Fruit fly (Drosophila melanogaster) whole organism, embryonic: ENCODE results near the gene CG6695.

ENCODE experiments used
- B-H2 ChIP-seq: fragments of 200-800 bp; sonication (Bioruptor generic); optimal IDR thresholded peaks from 2 replicates; lab custom pipeline; 2018; ENCODE audit warnings: missing biosample characterization, mild to moderate bottlenecking, missing genetic modification characterization
- CG10462 ChIP-seq: fragments of 200-800 bp; sonication (Bioruptor generic); optimal IDR thresholded peaks from 2 replicates; lab custom pipeline; 2016; ENCODE audit warnings: missing biosample characterization, missing genetic modification characterization
- CG10565 ChIP-seq: fragments of 200-800 bp; sonication (Bioruptor generic); optimal IDR thresholded peaks from 3 replicates; lab custom pipeline; 2016; ENCODE audit warnings: missing biosample characterization, mild to moderate bottlenecking, missing genetic modification characterization
- CG11696 ChIP-seq: fragments of 200-800 bp; sonication (Bioruptor generic); IDR thresholded peaks from 2 replicates; pipeline ENCODE4 v1.3.6; 2022; ENCODE audit warnings: missing biosample characterization, missing genetic modification characterization
- CG11723 ChIP-seq: fragments of 200-800 bp; sonication (Bioruptor generic); optimal IDR thresholded peaks from 2 replicates; lab custom pipeline; 2017; ENCODE audit warnings: missing biosample characterization, mild to moderate bottlenecking, missing genetic modification characterization
- CG12391 ChIP-seq: fragments of 200-800 bp; sonication (Bioruptor generic); optimal IDR thresholded peaks from 3 replicates; lab custom pipeline; 2018; ENCODE audit warnings: missing biosample characterization, mild to moderate bottlenecking, missing genetic modification characterization, moderate library complexity
- CG1602 ChIP-seq: fragments of 200-800 bp; sonication (Bioruptor generic); optimal IDR thresholded peaks from 3 replicates; lab custom pipeline; 2016; ENCODE audit warnings: missing biosample characterization, missing genetic modification characterization
- CG17359 ChIP-seq: fragments of 200-800 bp; sonication (Bioruptor generic); optimal IDR thresholded peaks from 3 replicates; lab custom pipeline; 2018; ENCODE audit warnings: missing biosample characterization, mild to moderate bottlenecking, missing genetic modification characterization, moderate library complexity
- CG17802 ChIP-seq: fragments of 200-800 bp; sonication (Bioruptor generic); optimal IDR thresholded peaks from 2 replicates; lab custom pipeline; 2018; ENCODE audit warnings: missing biosample characterization, mild to moderate bottlenecking, missing genetic modification characterization, moderate library complexity
- CG18619 ChIP-seq: fragments of 200-800 bp; sonication (Bioruptor generic); optimal IDR thresholded peaks from 3 replicates; lab custom pipeline; 2017; ENCODE audit warnings: missing biosample characterization, mild to moderate bottlenecking, missing genetic modification characterization
- CG2202 ChIP-seq: fragments of 200-800 bp; sonication (Bioruptor generic); optimal IDR thresholded peaks from 2 replicates; lab custom pipeline; 2018; ENCODE audit warnings: missing biosample characterization, mild to moderate bottlenecking, missing genetic modification characterization
- CG3065 ChIP-seq: fragments of 200-800 bp; sonication (Bioruptor generic); optimal IDR thresholded peaks from 2 replicates; lab custom pipeline; 2016; ENCODE audit warnings: missing biosample characterization, missing genetic modification characterization
- CG32532 ChIP-seq: fragments of 200-800 bp; sonication (Bioruptor generic); IDR thresholded peaks from 2 replicates; pipeline ENCODE4 v1.3.6; 2022; ENCODE audit warnings: missing biosample characterization, missing genetic modification characterization
- CG3407 ChIP-seq: fragments of 200-800 bp; sonication (Bioruptor generic); optimal IDR thresholded peaks from 2 replicates; lab custom pipeline; 2018; ENCODE audit warnings: missing biosample characterization, mild to moderate bottlenecking, missing genetic modification characterization
- CG3726 ChIP-seq: fragments of 200-800 bp; sonication (Bioruptor generic); IDR thresholded peaks from 3 replicates; pipeline ENCODE4, ENCODE4 v1.3.6; 2022; ENCODE audit warnings: missing biosample characterization, missing genetic modification characterization
- CG3838 ChIP-seq: fragments of 200-800 bp; sonication (Bioruptor generic); optimal IDR thresholded peaks from 3 replicates; lab custom pipeline; 2016; ENCODE audit warnings: missing biosample characterization, missing genetic modification characterization
- CG4282 ChIP-seq: fragments of 200-800 bp; sonication (Bioruptor generic); optimal IDR thresholded peaks from 2 replicates; lab custom pipeline; 2016; ENCODE audit warnings: missing biosample characterization, missing genetic modification characterization
- CG4730 ChIP-seq: fragments of 200-800 bp; sonication (Bioruptor generic); IDR thresholded peaks from 2 replicates; pipeline ENCODE4 v1.3.6; 2022; ENCODE audit warnings: missing biosample characterization, missing genetic modification characterization
- CG5953 ChIP-seq: fragments of 200-800 bp; sonication (Bioruptor generic); IDR thresholded peaks from 2 replicates; pipeline ENCODE4 v1.3.6; 2022; ENCODE audit warnings: missing biosample characterization, missing genetic modification characterization
- CG7963 ChIP-seq: fragments of 200-800 bp; sonication (Bioruptor generic); IDR thresholded peaks from 3 replicates; pipeline ENCODE4 v1.3.6; 2022; ENCODE audit warnings: missing biosample characterization, missing genetic modification characterization; ENCODE audit not compliant: partially characterized antibody
- CG9215 ChIP-seq: fragments of 200-800 bp; sonication (Bioruptor generic); IDR thresholded peaks from 2 replicates; pipeline ENCODE4 v1.3.6; 2022; ENCODE audit warnings: missing biosample characterization, missing genetic modification characterization
- D ChIP-seq, 2 experiments: fragments of 200-800 bp in 1 of 2; fragments of >200 bp in 1 of 2; sonication (Bioruptor generic) in 1 of 2; optimal IDR thresholded peaks; 2 replicates in 1 of 2; 3 replicates in 1 of 2; lab custom pipeline; 2017; ENCODE audit warnings: mild to moderate bottlenecking in 1 of 2, missing biosample characterization in 1 of 2, missing genetic modification characterization in 1 of 2, missing genetic modification reagents in 1 of 2
- Dbx ChIP-seq: fragments of 200-800 bp; sonication (Bioruptor generic); IDR thresholded peaks from 3 replicates; pipeline ENCODE4 v1.3.6; 2022; ENCODE audit warnings: missing biosample characterization, missing genetic modification characterization
- Dll ChIP-seq: fragments of 200-800 bp; sonication (Bioruptor generic); IDR thresholded peaks from 4 replicates; pipeline ENCODE4 v1.3.6; 2022; ENCODE audit warnings: missing biosample characterization, missing genetic modification characterization; ENCODE audit not compliant: partially characterized antibody
- Dp ChIP-seq: fragments of 200-800 bp; sonication (Bioruptor generic); optimal IDR thresholded peaks from 2 replicates; lab custom pipeline; 2018; ENCODE audit warnings: missing biosample characterization, mild to moderate bottlenecking, missing genetic modification characterization, moderate library complexity
- Fer1 ChIP-seq: fragments of 200-800 bp; sonication (Bioruptor generic); optimal IDR thresholded peaks from 2 replicates; lab custom pipeline; 2017; ENCODE audit warnings: missing biosample characterization, mild to moderate bottlenecking, missing genetic modification characterization
- Gsc ChIP-seq: fragments of 200-800 bp; sonication (Bioruptor generic); IDR thresholded peaks from 2 replicates; pipeline ENCODE4 v1.3.6; 2022; ENCODE audit warnings: missing biosample characterization, missing genetic modification characterization
- HLH54F ChIP-seq: fragments of 200-800 bp; sonication (Bioruptor generic); optimal IDR thresholded peaks from 3 replicates; lab custom pipeline; 2016; ENCODE audit warnings: missing biosample characterization, missing genetic modification characterization
- Hmr ChIP-seq: fragments of 200-800 bp; sonication (Bioruptor generic); optimal IDR thresholded peaks from 3 replicates; lab custom pipeline; 2017; ENCODE audit warnings: mild to moderate bottlenecking, missing biosample characterization, missing genetic modification reagents, missing genetic modification characterization
- Hmx ChIP-seq: fragments of 200-800 bp; sonication (Bioruptor generic); optimal IDR thresholded peaks from 2 replicates; lab custom pipeline; 2016; ENCODE audit warnings: missing biosample characterization, missing genetic modification characterization
- NFAT ChIP-seq: fragments of 200-800 bp; sonication (Bioruptor generic); IDR thresholded peaks from 2 replicates; pipeline ENCODE4 v1.3.6; 2022; ENCODE audit warnings: missing biosample characterization, missing genetic modification characterization
- Tbp ChIP-seq: fragments of >200 bp; optimal IDR thresholded peaks from 2 replicates; lab custom pipeline; 2018; ENCODE audit warnings: missing biosample characterization, missing genetic modification characterization
- aop ChIP-seq: fragments of 200-800 bp; sonication (Bioruptor generic); IDR thresholded peaks from 2 replicates; pipeline ENCODE4 v1.3.6; 2022; ENCODE audit warnings: missing biosample characterization, missing genetic modification characterization
- ase ChIP-seq: fragments of 200-800 bp; sonication (Bioruptor generic); IDR thresholded peaks from 3 replicates; pipeline ENCODE4 v1.3.6; 2022; ENCODE audit warnings: missing biosample characterization, missing genetic modification characterization
- ash1 ChIP-seq: fragments of 200-800 bp; sonication (Bioruptor generic); optimal IDR thresholded peaks from 2 replicates; lab custom pipeline; 2018; ENCODE audit warnings: missing biosample characterization, mild to moderate bottlenecking, missing genetic modification characterization
- chm ChIP-seq: fragments of 200-800 bp; sonication (Bioruptor generic); IDR thresholded peaks from 2 replicates; pipeline ENCODE4 v1.3.6; 2022; ENCODE audit warnings: missing biosample characterization, missing genetic modification characterization
- dmrt99B ChIP-seq: fragments of 200-800 bp; sonication (Bioruptor generic); optimal IDR thresholded peaks from 2 replicates; lab custom pipeline; 2018; ENCODE audit warnings: missing biosample characterization, mild to moderate bottlenecking, missing genetic modification characterization, moderate library complexity
- en ChIP-seq: fragments of 200-800 bp; sonication (Bioruptor generic); optimal IDR thresholded peaks from 2 replicates; lab custom pipeline; 2016; ENCODE audit warnings: missing biosample characterization, missing genetic modification characterization
- fd102C ChIP-seq: fragments of 200-800 bp; sonication (Bioruptor generic); optimal IDR thresholded peaks from 2 replicates; lab custom pipeline; 2018; ENCODE audit warnings: missing biosample characterization, mild to moderate bottlenecking, missing genetic modification characterization, moderate library complexity
- fd3F ChIP-seq: fragments of 200-800 bp; sonication (Bioruptor generic); optimal IDR thresholded peaks from 2 replicates; lab custom pipeline; 2018; ENCODE audit warnings: missing biosample characterization, mild to moderate bottlenecking, missing genetic modification characterization, moderate library complexity
- gcm ChIP-seq: fragments of 200-800 bp; sonication (Bioruptor generic); optimal IDR thresholded peaks from 2 replicates; lab custom pipeline; 2019; ENCODE audit warnings: missing biosample characterization, mild to moderate bottlenecking, missing genetic modification characterization, moderate library complexity
- gro ChIP-seq: fragments of 200-800 bp; sonication (Bioruptor generic); optimal IDR thresholded peaks from 2 replicates; lab custom pipeline; 2016; ENCODE audit warnings: missing biosample characterization, missing genetic modification characterization
- jigr1 ChIP-seq: fragments of 200-800 bp; sonication (Bioruptor generic); IDR thresholded peaks from 3 replicates; pipeline ENCODE4 v1.3.6; 2022; ENCODE audit warnings: missing biosample characterization, missing genetic modification characterization
- jing ChIP-seq: fragments of 200-800 bp; sonication (Bioruptor generic); optimal IDR thresholded peaks from 2 replicates; lab custom pipeline; 2018; ENCODE audit warnings: missing biosample characterization, mild to moderate bottlenecking, missing genetic modification characterization
- kay ChIP-seq: fragments of 200-800 bp; sonication (Bioruptor generic); optimal IDR thresholded peaks from 2 replicates; lab custom pipeline; 2016; ENCODE audit warnings: missing biosample characterization, missing genetic modification characterization
- ken ChIP-seq: fragments of 200-800 bp; sonication (Bioruptor generic); IDR thresholded peaks from 3 replicates; pipeline ENCODE4 v1.3.6; 2022; ENCODE audit warnings: missing biosample characterization, missing genetic modification characterization
- pfk ChIP-seq: fragments of 200-800 bp; sonication (Bioruptor generic); optimal IDR thresholded peaks from 2 replicates; lab custom pipeline; 2018; ENCODE audit warnings: missing biosample characterization, mild to moderate bottlenecking, missing genetic modification characterization, moderate library complexity
- ssp ChIP-seq: fragments of 200-800 bp; sonication (Bioruptor generic); IDR thresholded peaks from 2 replicates; pipeline ENCODE4 v1.3.6; 2022; ENCODE audit warnings: missing biosample characterization, missing genetic modification characterization
- tgo ChIP-seq: fragments of 200-800 bp; sonication (Bioruptor generic); IDR thresholded peaks from 3 replicates; pipeline ENCODE4 v1.3.6; 2022; ENCODE audit warnings: missing biosample characterization, missing genetic modification characterization
- tin ChIP-seq: fragments of 200-800 bp; sonication (Bioruptor generic); optimal IDR thresholded peaks from 3 replicates; lab custom pipeline; 2016; ENCODE audit warnings: missing biosample characterization, missing genetic modification characterization
- yki ChIP-seq: fragments of >200 bp; optimal IDR thresholded peaks from 3 replicates; lab custom pipeline; 2018
- zen2 ChIP-seq: fragments of 200-800 bp; sonication (Bioruptor generic); IDR thresholded peaks from 3 replicates; pipeline ENCODE4 v1.3.6; 2022; ENCODE audit warnings: missing biosample characterization, missing genetic modification characterization; ENCODE audit not compliant: partially characterized antibody

The CG6695 gene

DNA sequence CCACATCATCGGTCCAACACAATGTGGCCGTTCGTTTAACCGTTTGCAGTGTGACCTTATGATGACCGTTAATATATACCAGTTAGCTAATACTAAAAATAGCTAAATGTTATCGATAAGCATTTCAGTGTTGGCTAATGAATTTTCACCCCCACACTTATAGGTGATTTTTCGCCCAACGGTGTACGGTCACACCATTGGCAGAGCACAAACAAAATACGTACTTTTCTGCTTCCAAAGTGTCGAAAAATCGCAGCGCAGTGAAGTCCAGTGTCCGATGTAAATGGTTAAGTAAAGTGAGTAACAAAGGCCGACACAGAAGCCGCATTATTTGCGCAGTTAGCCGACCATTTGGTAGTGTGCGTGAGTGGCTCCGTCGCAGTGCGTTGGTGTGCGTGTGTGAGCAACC is 29.4 kb upstream of the CG6695 start, which contains the start of the genes Syx18 and atl (continued):
- TF ChIP-seq zen2, result no peak
- TF ChIP-seq pfk (GFP tag; lab: Kevin White, UChicago), result no peak
- peak; percentile 75 for TF ChIP-seq Hmr (GFP tag; lab: Kevin White, UChicago)
- no peak for TF ChIP-seq aop (GFP tag; lab: Robert Waterston, UW)
- TF ChIP-seq gro (GFP tag; lab: Kevin White, UChicago), result peak; percentile 68
- TF ChIP-seq Dbx (GFP tag; lab: Robert Waterston, UW), result no peak
- no peak for TF ChIP-seq CG5953 (GFP tag; lab: Robert Waterston, UW)
- no peak for TF ChIP-seq CG11696 (GFP tag; lab: Robert Waterston, UW)
- no peak for TF ChIP-seq Tbp (GFP tag; lab: Kevin White, UChicago)
- TF ChIP-seq en (GFP tag; lab: Kevin White, UChicago), result no peak
- peak; percentile 5 for TF ChIP-seq CG2202 (tag; lab: Kevin White, UChicago)
- TF ChIP-seq jigr1 (GFP tag; lab: Robert Waterston, UW), result no peak
- peak; percentile 30 for TF ChIP-seq B-H2
- TF ChIP-seq ssp (GFP tag; lab: Robert Waterston, UW), result no peak
- no peak for TF ChIP-seq CG1602 (GFP tag; lab: Kevin White, UChicago)
- no peak for TF ChIP-seq fd102C
- TF ChIP-seq CG11723 (GFP tag; lab: Kevin White, UChicago), result no peak
- TF ChIP-seq CG10462, result no peak
- no peak for TF ChIP-seq CG4730 (GFP tag; lab: Robert Waterston, UW)
- no peak for TF ChIP-seq CG17802
- TF ChIP-seq Dll (GFP tag; lab: Robert Waterston, UW), result no peak
- TF ChIP-seq CG3726 (GFP tag; lab: Robert Waterston, UW), result no peak
- no peak for TF ChIP-seq fd3F (GFP tag; lab: Kevin White, UChicago)
- TF ChIP-seq Hmx (GFP tag; lab: Kevin White, UChicago), result no peak
- TF ChIP-seq CG3407 (GFP tag; lab: Kevin White, UChicago), result no peak
- TF ChIP-seq NFAT, result no peak
- peak; percentile 15 for TF ChIP-seq HLH54F (GFP tag; lab: Kevin White, UChicago)
- TF ChIP-seq Dp (GFP tag; lab: Kevin White, UChicago), result peak; percentile 71
- TF ChIP-seq CG4282 (GFP tag; lab: Kevin White, UChicago), result no peak
- no peak for TF ChIP-seq ase (GFP tag; lab: Robert Waterston, UW)

DNA sequence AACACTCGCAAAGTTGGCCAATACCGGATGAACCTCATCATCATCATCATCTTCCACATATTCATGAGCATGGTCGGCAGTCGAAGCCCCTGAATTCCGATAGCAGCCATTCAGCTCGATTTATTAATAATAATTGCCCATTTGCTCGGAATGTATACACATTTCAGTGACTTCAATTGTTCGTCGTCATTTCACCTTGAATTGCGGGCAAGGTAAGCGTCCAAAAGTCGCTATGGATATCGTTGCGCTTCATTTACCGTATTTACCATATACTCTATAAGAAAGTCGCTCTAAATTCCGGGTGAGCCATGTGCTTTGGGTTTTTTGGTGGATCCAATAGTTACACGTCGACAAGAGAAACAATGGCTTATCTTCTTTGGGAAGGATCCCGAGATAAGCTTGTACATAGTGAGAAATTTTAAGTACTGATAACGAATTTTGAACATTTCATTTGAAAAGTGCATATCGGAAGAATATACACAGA is 28.9 kb upstream of the CG6695 start:
- TF ChIP-seq dmrt99B, result no peak
- no peak for TF ChIP-seq B-H2
- peak; percentile 26 for TF ChIP-seq Fer1 (GFP tag; lab: Kevin White, UChicago)
- no peak for TF ChIP-seq HLH54F (GFP tag; lab: Kevin White, UChicago)
- TF ChIP-seq CG7963, result no peak
- no peak for TF ChIP-seq CG9215
- no peak for TF ChIP-seq CG18619 (GFP tag; lab: Kevin White, UChicago)
- TF ChIP-seq tin (GFP tag; lab: Kevin White, UChicago), result peak; percentile 15
- TF ChIP-seq gcm (GFP tag; lab: Kevin White, UChicago), result no peak
- TF ChIP-seq jing, result no peak
- TF ChIP-seq Gsc (GFP tag; lab: Robert Waterston, UW), result no peak
- no peak for TF ChIP-seq ash1 (GFP tag; lab: Kevin White, UChicago)
- no peak for TF ChIP-seq CG10565 (GFP tag; lab: Kevin White, UChicago)
- TF ChIP-seq yki (lab: Kevin White, UChicago), result no peak
- no peak for TF ChIP-seq CG3065 (GFP tag; lab: Kevin White, UChicago)
- TF ChIP-seq CG3838 (GFP tag; lab: Kevin White, UChicago), result no peak
- 0 out of 3 replicates have a peak, but pooled peaks have one; percentile 31 for TF ChIP-seq tgo (GFP tag; lab: Robert Waterston, UW)
- TF ChIP-seq chm (GFP tag; lab: Robert Waterston, UW), result no peak
- no peak for TF ChIP-seq ken (GFP tag; lab: Robert Waterston, UW)
- TF ChIP-seq CG12391 (tag; lab: Kevin White, UChicago), result peak; percentile 45
- TF ChIP-seq D (optimal IDR thresholded peaks at IDR 0.05; lab: Kevin White, UChicago), result no peak
- TF ChIP-seq D (GFP tag; optimal IDR thresholded peaks at IDR 0.05; lab: Kevin White, UChicago), result no peak
- no peak for TF ChIP-seq CG32532
- no peak for TF ChIP-seq kay (GFP tag; lab: Kevin White, UChicago)
- TF ChIP-seq CG17359 (tag; lab: Kevin White, UChicago), result peak; percentile 50
